Worm (Caenorhabditis elegans): Measurements from ENCODE around the gene C13G5.2.

Gene C13G5.2

ce11 chrIII:8658367-8658761 is 40.1 kb upstream of the C13G5.2 start:
- TF ChIP-seq tlf-1 (GFP tag; optimal IDR thresholded peaks at IDR 0.05) (peak; percentile 86), bed-2 (GFP tag; IDR thresholded peaks at IDR 0.05) (no peak), tbp1 (GFP tag; optimal IDR thresholded peaks at IDR 0.05) (peak; percentile 68), dox-1 (GFP tag; IDR thresholded peaks at IDR 0.05) (peak; percentile 52; the same call in 1 of the 2 replicates), D2030.7 (GFP tag; IDR thresholded peaks at IDR 0.05) (no peak), madf-3 (GFP tag; IDR thresholded peaks at IDR 0.05) (0 out of 2 replicates have a peak, but pooled peaks have one; percentile 11), sdz-38 (tag; optimal IDR thresholded peaks at IDR 0.05) (no peak), mel-28 (tag; optimal IDR thresholded peaks at IDR 0.05; ENCODE audit: borderline replicate concordance) (no peak), sptf-2 (GFP tag; optimal IDR thresholded peaks at IDR 0.05) (no peak), bed-1 (GFP tag; IDR thresholded peaks at IDR 0.05) (0 out of 2 replicates have a peak, but pooled peaks have one; percentile 79), ztf-18 (tag; optimal IDR thresholded peaks at IDR 0.05) (peak; percentile 25), mcd-1 (GFP tag; IDR thresholded peaks at IDR 0.05) (peak; percentile 46; the same call in 1 of the 2 replicates), chd-7 (tag; optimal IDR thresholded peaks at IDR 0.05) (peak; percentile 88), snpc-1.1 (tag; optimal IDR thresholded peaks at IDR 0.05; ENCODE audit: insufficient read depth) (no peak), lag-1 (GFP tag; IDR thresholded peaks at IDR 0.05) (no peak), hlh-12 (tag; optimal IDR thresholded peaks at IDR 0.05) (no peak), lin-40 (tag; optimal IDR thresholded peaks at IDR 0.05) (peak; percentile 91), akir-1 (GFP tag; optimal IDR thresholded peaks at IDR 0.05) (no peak), dpff-1 (tag; optimal IDR thresholded peaks at IDR 0.05) (no peak), attf-5 (GFP tag; optimal IDR thresholded peaks at IDR 0.05) (peak; percentile 72), ztf-22 (GFP tag; optimal IDR thresholded peaks at IDR 0.05) (peak; percentile 64), Y95B8A.8 (GFP tag; IDR thresholded peaks at IDR 0.05) (no peak), gei-17 (GFP tag; optimal IDR thresholded peaks at IDR 0.05) (peak; percentile 60), mxl-1 (tag; optimal IDR thresholded peaks at IDR 0.05) (no peak), pbrm-1 (GFP tag; IDR thresholded peaks at IDR 0.05) (peak; percentile 47; the same call in 1 of the 2 replicates), him-1 (tag; optimal IDR thresholded peaks at IDR 0.05) (no peak), ztf-3 (GFP tag; optimal IDR thresholded peaks at IDR 0.05) (peak; percentile 5), madf-10 (tag; optimal IDR thresholded peaks at IDR 0.05) (peak; percentile 45), lin-54 (GFP tag; optimal IDR thresholded peaks at IDR 0.05) (peak; percentile 24), snpc-4 (GFP tag; optimal IDR thresholded peaks at IDR 0.05) (no peak), snpc-4 (tag; optimal IDR thresholded peaks at IDR 0.05) (peak in 3 of 4 experiments; percentile 52 to 64 (median 60)), die-1 (tag; optimal IDR thresholded peaks at IDR 0.05) (peak; percentile 52), K12H6.12 (tag; optimal IDR thresholded peaks at IDR 0.05) (peak; percentile 96), nfyb-1 (GFP tag; IDR thresholded peaks at IDR 0.05) (peak; percentile 72; the same call in 1 of the 2 replicates), ztf-25 (GFP tag; IDR thresholded peaks at IDR 0.05) (no peak), somi-1 (GFP tag; optimal IDR thresholded peaks at IDR 0.05) (peak; percentile 94), egl-44 (GFP tag; IDR thresholded peaks at IDR 0.05) (no peak), let-526 (GFP tag; IDR thresholded peaks at IDR 0.05) (peak; percentile 53; the same call in 1 of the 2 replicates), atf-7 (tag; optimal IDR thresholded peaks at IDR 0.05) (peak; percentile 77), F22D6.2 (tag; optimal IDR thresholded peaks at IDR 0.05) (peak; percentile 80), unc-62 (GFP tag; optimal IDR thresholded peaks at IDR 0.05) (peak; percentile 35), ZK185.1 (tag; optimal IDR thresholded peaks at IDR 0.05; ENCODE audit: poor library complexity, severe bottlenecking) (peak; percentile 39), nfya-2 (GFP tag; IDR thresholded peaks at IDR 0.05) (no peak), hmg-1.2 (GFP tag; IDR thresholded peaks at IDR 0.05) (peak; percentile 58), ceh-91 (GFP tag; IDR thresholded peaks at IDR 0.05) (no peak), ztf-26 (tag; optimal IDR thresholded peaks at IDR 0.05) (peak; percentile 93), nfya-1 (tag; optimal IDR thresholded peaks at IDR 0.05; ENCODE audit: borderline replicate concordance, insufficient read depth) (no peak), egl-18 (GFP tag; IDR thresholded peaks at IDR 0.05) (no peak), snpc-3.4 (tag; optimal IDR thresholded peaks at IDR 0.05) (peak; percentile 12)

All from whole organism, young adult.